Worm (Caenorhabditis elegans) whole organism, L4/young adult: Measurements from ENCODE around the gene clec-189.

Source experiments
- W03F9.2 ChIP-seq: fragments of 150-350 bp; optimal IDR thresholded peaks from 2 replicates; lab custom pipeline; 2014; ENCODE audit warnings: missing biosample characterization, missing genetic modification characterization
- dao-5 ChIP-seq: sonication (generic microtip); optimal IDR thresholded peaks from 2 replicates; lab custom pipeline; 2016; ENCODE audit warnings: missing genotype, missing genetic modification characterization, moderate library complexity, missing compliant biosample characterization
- him-1 ChIP-seq: sonication (generic microtip); optimal IDR thresholded peaks from 2 replicates; lab custom pipeline; 2016; ENCODE audit warnings: missing genotype, missing genetic modification reagents, missing genetic modification characterization, missing compliant biosample characterization

Gene clec-189

DNA sequence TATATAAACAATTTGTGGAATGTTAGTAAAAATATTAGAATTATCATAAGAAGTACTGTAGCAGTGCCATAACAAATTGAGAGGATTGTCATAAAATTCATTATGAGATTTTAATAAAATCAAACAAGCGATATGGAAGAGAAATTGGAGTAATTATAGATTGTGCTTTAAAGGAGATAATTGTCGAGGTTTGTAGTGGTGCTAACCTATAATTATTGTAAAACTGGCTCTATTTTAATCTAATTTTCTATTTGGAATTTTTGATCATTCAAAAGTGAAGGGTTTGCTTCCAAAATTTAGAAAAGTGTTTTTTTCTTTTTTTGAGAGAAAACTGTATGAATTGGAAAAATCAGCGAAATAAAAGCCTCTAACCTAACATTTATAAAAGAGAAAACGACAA is 20.2 kb downstream of the clec-189 start, which contains the start of gene srg-51:
Gene srg-51, minus strand, starts transcription at position 101 of the 400 bp plus-strand sequence.
- TF ChIP-seq him-1 (tag; lab: Kevin White, UChicago) (no peak), W03F9.2 (tag; lab: Kevin White, UChicago) (no peak), dao-5 (tag; lab: Kevin White, UChicago) (no peak)

DNA sequence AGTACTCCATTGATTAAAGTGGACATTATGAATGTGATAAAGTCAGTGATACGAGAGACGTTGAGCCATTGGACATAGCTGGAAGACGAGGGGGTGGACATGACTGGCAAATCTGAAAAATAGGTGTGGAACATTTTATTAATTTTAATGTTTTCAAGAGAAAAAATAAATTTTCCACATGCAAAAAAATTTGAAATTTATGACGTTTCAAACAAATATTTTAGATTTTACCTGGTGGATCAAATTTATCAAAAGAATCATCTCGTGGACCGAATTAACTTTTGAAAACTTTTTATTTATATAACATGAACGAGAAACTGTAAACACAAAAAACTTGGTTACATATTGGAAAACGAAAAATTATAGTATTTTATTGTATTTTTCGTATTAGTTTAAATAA is 26.5 kb downstream of the clec-189 start, which contains the start of gene str-78:
Gene str-78, minus strand, starts transcription at position 101 of the 400 bp plus-strand sequence.
- TF ChIP-seq dao-5 (tag; lab: Kevin White, UChicago) (no peak), him-1 (tag; lab: Kevin White, UChicago) (no peak), W03F9.2 (tag; lab: Kevin White, UChicago) (no peak)

DNA sequence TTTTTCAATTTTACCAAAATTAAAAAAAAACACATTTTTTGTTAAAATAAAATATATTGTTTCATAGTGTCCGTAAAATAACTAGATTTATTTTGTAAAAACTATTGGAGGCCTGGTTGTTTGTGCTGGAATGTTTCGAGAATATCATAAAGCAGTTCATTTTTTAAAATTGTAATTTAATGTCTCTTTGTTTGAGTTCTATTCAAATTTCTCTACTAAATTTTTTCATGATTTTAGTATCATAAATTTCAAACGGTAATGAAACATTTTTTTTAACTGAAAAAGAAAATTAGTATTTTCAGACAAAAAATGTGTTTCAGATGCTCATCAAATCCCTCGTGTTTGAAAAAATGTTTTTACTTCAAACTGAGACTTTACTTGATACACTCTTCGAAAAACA is 45.0 kb downstream of the clec-189 start:
- TF ChIP-seq dao-5 (tag; lab: Kevin White, UChicago) (no peak), him-1 (tag; lab: Kevin White, UChicago) (no peak), W03F9.2 (tag; lab: Kevin White, UChicago) (no peak)

DNA sequence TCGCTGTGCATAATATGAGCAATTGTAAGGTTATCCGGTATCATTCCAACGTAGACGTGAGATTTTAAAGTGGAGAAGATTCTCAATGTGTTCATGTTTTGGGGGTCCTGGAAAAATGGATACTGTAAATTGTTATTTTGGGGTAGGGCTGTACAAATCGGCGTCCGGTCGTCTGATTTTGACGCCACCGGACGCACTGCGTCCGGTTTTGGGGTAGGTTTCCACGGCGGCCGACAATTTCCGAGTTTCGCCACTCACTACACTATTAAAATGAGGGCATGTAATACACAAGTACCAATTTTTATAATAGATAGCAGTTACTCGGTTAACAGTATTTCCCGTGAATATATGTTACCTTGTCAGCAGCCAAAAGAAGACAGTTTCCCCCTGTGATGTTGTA is 47.8 kb downstream of the clec-189 start:
- TF ChIP-seq him-1 (tag; lab: Kevin White, UChicago) (no peak), W03F9.2 (tag; lab: Kevin White, UChicago) (no peak), dao-5 (tag; lab: Kevin White, UChicago) (no peak)
